Worm (Caenorhabditis elegans): Measurements from ENCODE around the gene col-130.

Gene col-130

DNA sequence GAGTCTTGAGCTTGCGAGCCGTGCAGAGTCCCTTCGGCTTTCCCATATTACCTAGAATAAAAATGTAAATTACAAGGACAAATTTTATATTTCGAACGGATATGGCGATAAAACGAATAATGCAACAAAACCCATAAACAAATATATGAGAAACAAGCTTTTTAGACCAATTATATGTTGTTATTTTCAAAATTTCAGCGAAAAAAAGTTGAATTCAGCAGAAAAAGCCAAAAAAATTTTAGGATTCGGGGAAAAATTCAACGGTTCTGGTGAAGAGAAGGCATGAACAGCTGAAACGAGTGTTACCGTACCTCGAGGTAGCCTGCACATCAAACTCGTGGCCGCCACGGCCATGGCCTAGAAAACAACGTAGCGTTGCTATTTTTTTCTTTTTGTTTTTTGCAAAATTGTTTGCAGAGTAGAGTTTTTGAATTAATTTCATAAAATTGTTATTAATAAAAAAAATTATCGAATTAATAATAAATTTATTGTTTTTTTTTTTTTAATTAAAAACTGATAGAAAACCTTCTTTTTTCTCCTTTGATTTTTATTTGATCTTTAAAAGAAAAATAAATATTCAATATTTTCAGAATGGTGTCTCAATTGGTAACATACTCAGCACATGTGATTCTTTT lies 37.2 kb downstream of the col-130 start, which contains the start of the genes rps-23 and dpm-3 (continued):
- TF ChIP-seq sma-3 (GFP tag; optimal IDR thresholded peaks at IDR 0.05) (peak; percentile 95), lin-11 (tag; optimal IDR thresholded peaks at IDR 0.05) (peak; percentile 97), dmd-4 (tag; optimal IDR thresholded peaks at IDR 0.05) (no peak), zag-1 (tag; optimal IDR thresholded peaks at IDR 0.05) (peak; percentile 61), ztf-11 (tag; optimal IDR thresholded peaks at IDR 0.05) (no peak), ceh-82 (tag; optimal IDR thresholded peaks at IDR 0.05) (peak; percentile 90), fos-1 (tag; optimal IDR thresholded peaks at IDR 0.05) (peak; percentile 81), blmp-1 (tag; optimal IDR thresholded peaks at IDR 0.05; ENCODE audit: insufficient read depth) (peak; percentile 75), ceh-16 (tag; optimal IDR thresholded peaks at IDR 0.05) (peak; percentile 8), lsy-2 (tag; optimal IDR thresholded peaks at IDR 0.05) (peak; percentile 99 to 100), Y55F3AM.14 (GFP tag; optimal IDR thresholded peaks at IDR 0.05) (peak; percentile 73), nhr-23 (tag; optimal IDR thresholded peaks at IDR 0.05) (no peak), ztf-4 (tag; optimal IDR thresholded peaks at IDR 0.05) (peak; percentile 86), ama-1 (optimal IDR thresholded peaks at IDR 0.05) (peak; percentile 25), unc-55 (GFP tag; optimal IDR thresholded peaks at IDR 0.05) (peak; percentile 98), snpc-4 (tag; optimal IDR thresholded peaks at IDR 0.05) (peak; percentile 79), nhr-237 (tag; optimal IDR thresholded peaks at IDR 0.05) (peak; percentile 62), aly-2 (tag; optimal IDR thresholded peaks at IDR 0.05) (no peak), crh-2 (tag; optimal IDR thresholded peaks at IDR 0.05) (peak; percentile 96), alr-1 (tag; optimal IDR thresholded peaks at IDR 0.05) (no peak), elt-3 (tag; optimal IDR thresholded peaks at IDR 0.05) (no peak), ZK546.5 (tag; optimal IDR thresholded peaks at IDR 0.05) (peak; percentile 98), unc-39 (tag; optimal IDR thresholded peaks at IDR 0.05) (no peak)

DNA sequence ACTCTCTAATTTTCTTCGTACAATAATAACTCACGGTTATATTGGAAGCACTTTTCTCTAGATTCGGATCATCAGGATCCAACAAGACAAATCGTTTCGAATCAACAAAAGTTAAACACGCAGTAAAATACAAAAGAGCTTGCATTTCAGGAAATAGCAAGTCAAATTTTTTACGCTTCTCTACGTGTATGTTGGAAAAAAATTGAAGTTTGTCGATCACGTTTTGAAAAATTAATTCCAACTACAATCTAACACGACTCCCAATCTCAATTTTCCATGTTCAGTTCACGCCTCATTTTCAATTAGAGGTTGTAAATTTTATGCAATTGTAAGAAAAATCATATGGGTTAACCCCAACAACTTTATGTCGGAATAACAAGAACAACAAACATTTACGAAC lies 38.4 kb downstream of the col-130 start, which contains the start of gene spe-45:
spe-45 (minus strand) TSS at position 145 of the 400 bp plus-strand sequence.
- TF ChIP-seq Y55F3AM.14 (GFP tag; optimal IDR thresholded peaks at IDR 0.05) (no peak), sem-4 (tag; optimal IDR thresholded peaks at IDR 0.05) (no peak), unc-62 (GFP tag; optimal IDR thresholded peaks at IDR 0.05) (no peak), ztf-11 (tag; optimal IDR thresholded peaks at IDR 0.05) (no peak), sma-9 (GFP tag; optimal IDR thresholded peaks at IDR 0.05) (no peak), sma-9 (tag; optimal IDR thresholded peaks at IDR 0.05) (no peak), dmd-4 (tag; optimal IDR thresholded peaks at IDR 0.05) (no peak), nhr-129 (tag; optimal IDR thresholded peaks at IDR 0.05) (peak; percentile 0), aly-2 (tag; optimal IDR thresholded peaks at IDR 0.05) (no peak)

DNA sequence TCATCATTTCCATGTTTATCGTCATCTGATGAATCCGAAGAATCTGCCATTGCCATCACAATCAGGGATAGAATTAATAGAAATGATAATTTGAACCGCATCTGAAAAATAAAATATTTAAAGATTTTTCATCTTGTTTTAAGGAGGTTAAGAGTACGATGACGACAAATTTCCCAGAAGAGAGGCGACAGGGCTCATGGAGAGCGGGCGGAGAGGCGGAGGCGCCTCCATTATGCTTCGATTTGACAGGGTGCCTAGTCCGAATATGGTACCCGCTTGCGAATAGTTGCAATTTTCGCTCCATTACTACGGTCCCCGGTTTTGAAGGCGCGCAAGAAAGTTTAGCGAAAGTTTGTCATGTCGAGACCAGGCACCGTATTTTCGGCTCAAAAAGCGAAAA lies 43.3 kb downstream of the col-130 start, which contains the start of gene F28D1.6:
F28D1.6 (minus strand) TSS at position 101 of the 400 bp plus-strand sequence.
- TF ChIP-seq mbf-1 (tag; optimal IDR thresholded peaks at IDR 0.05) (no peak), unc-62 (GFP tag; optimal IDR thresholded peaks at IDR 0.05) (no peak), nhr-6 (tag; optimal IDR thresholded peaks at IDR 0.05) (no peak)

DNA sequence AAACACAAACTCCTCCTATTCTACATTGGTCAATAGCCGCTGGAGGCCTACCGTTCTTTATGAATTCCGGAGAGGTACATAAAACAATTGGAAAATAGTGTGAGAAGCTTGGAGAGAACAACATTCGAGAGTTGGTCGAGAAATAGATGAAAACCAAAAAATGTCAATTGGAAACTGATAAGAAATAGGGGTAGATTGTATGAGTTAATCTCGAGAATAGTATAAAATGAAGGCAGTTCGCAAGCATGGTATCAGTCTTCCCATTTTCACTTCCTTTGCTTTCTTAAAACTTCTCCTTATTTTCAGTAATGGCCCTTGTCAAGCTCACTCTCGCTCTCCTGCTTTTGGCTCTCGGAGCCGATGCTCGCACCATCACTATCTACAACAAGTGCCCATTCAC lies 45.5 kb downstream of the col-130 start, which contains the start of gene thn-2:
thn-2 (plus strand) TSS at position 307 of the 400 bp plus-strand sequence.
- no peak for TF ChIP-seq elt-1 (tag; optimal IDR thresholded peaks at IDR 0.05)
- TF ChIP-seq crh-2 (tag; optimal IDR thresholded peaks at IDR 0.05): no peak
- no peak for TF ChIP-seq nhr-12 (tag; optimal IDR thresholded peaks at IDR 0.05)
- TF ChIP-seq lin-13 (GFP tag; optimal IDR thresholded peaks at IDR 0.05): no peak
- no peak for TF ChIP-seq nhr-23 (tag; optimal IDR thresholded peaks at IDR 0.05)
- no peak for TF ChIP-seq ceh-16 (tag; optimal IDR thresholded peaks at IDR 0.05)
- TF ChIP-seq lin-11 (tag; optimal IDR thresholded peaks at IDR 0.05): no peak
- no peak for TF ChIP-seq ztf-11 (tag; optimal IDR thresholded peaks at IDR 0.05)
- TF ChIP-seq zag-1 (tag; optimal IDR thresholded peaks at IDR 0.05): no peak

DNA sequence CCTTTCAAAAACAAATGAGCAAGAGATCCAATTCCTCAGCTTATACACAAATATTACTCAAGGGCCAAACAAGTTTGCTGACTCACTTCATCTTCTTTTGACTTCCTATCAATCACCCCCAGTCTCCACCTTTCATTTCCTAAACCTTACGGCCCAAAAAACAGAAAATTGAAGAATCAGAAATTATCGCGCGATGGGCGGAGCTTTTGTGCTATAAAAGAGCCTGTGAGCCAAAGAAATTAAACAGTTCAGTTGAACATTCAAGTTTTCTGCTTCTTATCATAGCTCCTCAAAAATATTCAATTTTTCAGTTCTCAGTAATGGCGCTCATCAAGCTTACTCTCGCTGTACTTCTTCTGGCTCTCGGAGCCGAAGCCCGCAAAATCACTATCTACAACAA lies 48.5 kb downstream of the col-130 start, which contains the start of gene thn-1:
thn-1 (plus strand) TSS at position 301 of the 400 bp plus-strand sequence.
- no peak for TF ChIP-seq peb-1 (tag; optimal IDR thresholded peaks at IDR 0.05)
- no peak for TF ChIP-seq zag-1 (tag; optimal IDR thresholded peaks at IDR 0.05)
- no peak for TF ChIP-seq ceh-82 (tag; optimal IDR thresholded peaks at IDR 0.05)
- no peak for TF ChIP-seq blmp-1 (tag; optimal IDR thresholded peaks at IDR 0.05; ENCODE audit: insufficient read depth)
- TF ChIP-seq unc-55 (GFP tag; optimal IDR thresholded peaks at IDR 0.05): no peak
- TF ChIP-seq snpc-4 (tag; optimal IDR thresholded peaks at IDR 0.05): no peak
- TF ChIP-seq nhr-10 (tag; optimal IDR thresholded peaks at IDR 0.05): no peak
